Worm (Caenorhabditis elegans): ENCODE measurements around the gene nhr-155.

DNA sequence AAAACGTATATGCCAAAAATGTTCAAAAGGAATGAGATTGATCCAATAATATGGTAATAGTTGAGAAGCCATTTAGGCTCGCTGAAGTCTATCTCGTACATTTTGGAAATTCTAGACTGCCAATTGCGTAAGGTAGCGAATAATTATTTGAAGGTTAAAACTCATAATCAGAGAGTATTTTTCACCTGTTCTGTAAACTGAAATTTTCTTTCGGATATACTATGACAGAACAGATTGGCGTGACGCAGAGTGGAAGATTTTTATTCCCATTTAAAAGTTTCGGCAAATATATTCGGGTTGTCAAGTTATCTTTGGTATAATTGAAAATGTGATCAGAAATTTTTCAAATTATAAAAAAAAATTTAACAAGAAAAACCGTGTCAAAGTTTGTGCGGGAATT lies 28.8 kb downstream of the nhr-155 start, which contains the start of gene sri-72:
- TF ChIP-seq mdl-1 (tag; optimal IDR thresholded peaks at IDR 0.05), result no peak
- TF ChIP-seq nhr-77 (tag; optimal IDR thresholded peaks at IDR 0.05), result no peak
- TF ChIP-seq elt-1 (tag; optimal IDR thresholded peaks at IDR 0.05), result no peak
- no peak for TF ChIP-seq ama-1 (optimal IDR thresholded peaks at IDR 0.05)
- no peak for TF ChIP-seq skn-1 (tag; optimal IDR thresholded peaks at IDR 0.05)
- no peak for TF ChIP-seq unc-55 (GFP tag; optimal IDR thresholded peaks at IDR 0.05)
- no peak for TF ChIP-seq ztf-11 (tag; optimal IDR thresholded peaks at IDR 0.05)
- no peak for TF ChIP-seq ceh-82 (tag; optimal IDR thresholded peaks at IDR 0.05)
- TF ChIP-seq blmp-1 (tag; optimal IDR thresholded peaks at IDR 0.05; ENCODE audit: insufficient read depth), result no peak
- no peak for TF ChIP-seq nhr-23 (tag; optimal IDR thresholded peaks at IDR 0.05)
- TF ChIP-seq alr-1 (tag; optimal IDR thresholded peaks at IDR 0.05), result no peak
- no peak for TF ChIP-seq snpc-4 (tag; optimal IDR thresholded peaks at IDR 0.05)
